Fruit fly (Drosophila melanogaster): ENCODE results near the gene CG7208.

The CG7208 gene

dm6 chr3R:18220211-18220749, 34.8 kb upstream of the CG7208 start, which contains the start of the genes CG7988 and CG7183 (continued):
- TF ChIP-seq CG14965 (GFP tag; optimal IDR thresholded peaks at IDR 0.05; ENCODE audit: borderline replicate concordance) (peak; percentile 43), fru (optimal IDR thresholded peaks at IDR 0.05) (no peak), eve (GFP tag; optimal IDR thresholded peaks at IDR 0.05) (peak in 1 of 2 experiments; percentile 70), CG10147 (GFP tag; optimal IDR thresholded peaks at IDR 0.05) (peak; percentile 95), Dek (tag; optimal IDR thresholded peaks at IDR 0.05) (peak; percentile 98), CG5953 (GFP tag; IDR thresholded peaks at IDR 0.05) (peak; percentile 93), CG7987 (GFP tag; optimal IDR thresholded peaks at IDR 0.05) (peak; percentile 88), pum (GFP tag; optimal IDR thresholded peaks at IDR 0.05) (peak; percentile 96), BtbVII (GFP tag; optimal IDR thresholded peaks at IDR 0.05) (peak; percentile 87), CG6175 (GFP tag; IDR thresholded peaks at IDR 0.05) (peak; percentile 93), CG3163 (GFP tag; optimal IDR thresholded peaks at IDR 0.05) (peak; percentile 78), CG14441 (GFP tag; IDR thresholded peaks at IDR 0.05) (peak; percentile 98), ERR (GFP tag; optimal IDR thresholded peaks at IDR 0.05) (peak; percentile 85), CG12104 (GFP tag; optimal IDR thresholded peaks at IDR 0.05) (peak; percentile 95), oc (tag; optimal IDR thresholded peaks at IDR 0.05) (peak; percentile 98), bsh (GFP tag; optimal IDR thresholded peaks at IDR 0.05) (peak; percentile 81 to 99), en (GFP tag; optimal IDR thresholded peaks at IDR 0.05) (peak; percentile 85), CG31441 (GFP tag; IDR thresholded peaks at IDR 0.05) (peak; percentile 97), CG14710 (tag; optimal IDR thresholded peaks at IDR 0.05) (peak; percentile 98), mirr (GFP tag; optimal IDR thresholded peaks at IDR 0.05) (peak; percentile 64), CG6654 (GFP tag; optimal IDR thresholded peaks at IDR 0.05) (peak; percentile 74), CG13424 (tag; optimal IDR thresholded peaks at IDR 0.05) (peak; percentile 99), zfh1 (GFP tag; IDR thresholded peaks at IDR 0.05) (peak; percentile 99), CG1529 (GFP tag; optimal IDR thresholded peaks at IDR 0.05) (peak; percentile 94), br (optimal IDR thresholded peaks at IDR 0.05) (no peak), Lim3 (GFP tag; IDR thresholded peaks at IDR 0.05) (peak; percentile 94), Bdp1 (GFP tag; optimal IDR thresholded peaks at IDR 0.05) (peak; percentile 87), CG2199 (GFP tag; IDR thresholded peaks at IDR 0.05) (peak; percentile 94), CG12236 (GFP tag; optimal IDR thresholded peaks at IDR 0.05) (peak; percentile 89), BEAF-32 (GFP tag; optimal IDR thresholded peaks at IDR 0.05) (peak; percentile 38), HmgZ (tag; optimal IDR thresholded peaks at IDR 0.05) (peak; percentile 97), CG2202 (tag; optimal IDR thresholded peaks at IDR 0.05) (peak; percentile 96), Eip74EF (GFP tag; optimal IDR thresholded peaks at IDR 0.05) (peak in 1 of 2 experiments; percentile 97), ATbp (GFP tag; optimal IDR thresholded peaks at IDR 0.05) (peak; percentile 94), Dad (GFP tag; optimal IDR thresholded peaks at IDR 0.05) (peak; percentile 92), CG16863 (GFP tag; optimal IDR thresholded peaks at IDR 0.05) (peak; percentile 94), esg (GFP tag; conservative IDR thresholded peaks at IDR 0.05) (peak; percentile 98), CG2712 (tag; optimal IDR thresholded peaks at IDR 0.05) (peak; percentile 99), wdn (GFP tag; IDR thresholded peaks at IDR 0.05) (peak; percentile 96), CG2875 (GFP tag; optimal IDR thresholded peaks at IDR 0.05) (peak; percentile 93), sc (optimal IDR thresholded peaks at IDR 0.05) (no peak), sc (GFP tag; optimal IDR thresholded peaks at IDR 0.05) (peak; percentile 97), CG12219 (GFP tag; optimal IDR thresholded peaks at IDR 0.05) (peak; percentile 90), CG8944 (GFP tag; optimal IDR thresholded peaks at IDR 0.05) (peak; percentile 92), CG10267 (tag; optimal IDR thresholded peaks at IDR 0.05) (peak; percentile 95), CG8089 (GFP tag; optimal IDR thresholded peaks at IDR 0.05) (peak; percentile 94), Kr (GFP tag; optimal IDR thresholded peaks at IDR 0.05) (peak; percentile 41), PHDP (tag; optimal IDR thresholded peaks at IDR 0.05) (peak; percentile 98), CG10565 (GFP tag; optimal IDR thresholded peaks at IDR 0.05) (peak; percentile 87), CG8388 (GFP tag; optimal IDR thresholded peaks at IDR 0.05) (peak; percentile 98), lbe (GFP tag; optimal IDR thresholded peaks at IDR 0.05) (peak; percentile 91)
